Fruit fly (Drosophila melanogaster) whole organism, embryonic: ENCODE results near the gene cher.

Experiments
- Ada2b ChIP-seq: fragments of 200-800 bp; sonication (Bioruptor generic); IDR thresholded peaks from 2 replicates; pipeline ENCODE4 v1.3.6; 2022; ENCODE audit warnings: missing biosample characterization, missing genetic modification characterization
- Atf6 ChIP-seq: fragments of 200-800 bp; sonication (Bioruptor generic); IDR thresholded peaks from 2 replicates; pipeline ENCODE4 v1.3.6; 2022; ENCODE audit warnings: missing biosample characterization, missing genetic modification characterization
- Bdp1 ChIP-seq: fragments of 200-800 bp; sonication (Bioruptor generic); optimal IDR thresholded peaks from 3 replicates; lab custom pipeline; 2016; ENCODE audit warnings: missing biosample characterization, missing genetic modification characterization
- C15 ChIP-seq: fragments of 200-800 bp; sonication (Bioruptor generic); IDR thresholded peaks from 3 replicates; pipeline ENCODE4 v1.3.6; 2022; ENCODE audit warnings: missing biosample characterization, missing genetic modification characterization
- CG10654 ChIP-seq: fragments of 200-800 bp; sonication (Bioruptor generic); optimal IDR thresholded peaks from 2 replicates; lab custom pipeline; 2016; ENCODE audit warnings: missing biosample characterization, missing genetic modification characterization
- CG11696 ChIP-seq: fragments of 200-800 bp; sonication (Bioruptor generic); IDR thresholded peaks from 2 replicates; pipeline ENCODE4 v1.3.6; 2022; ENCODE audit warnings: missing biosample characterization, missing genetic modification characterization
- CG12299 ChIP-seq: fragments of 200-800 bp; sonication (Bioruptor generic); optimal IDR thresholded peaks from 2 replicates; lab custom pipeline; 2018; ENCODE audit warnings: missing biosample characterization, mild to moderate bottlenecking, missing genetic modification characterization
- CG1233 ChIP-seq: fragments of 200-800 bp; sonication (Bioruptor generic); optimal IDR thresholded peaks from 4 replicates; lab custom pipeline; 2018; ENCODE audit warnings: missing biosample characterization, mild to moderate bottlenecking, missing genetic modification characterization
- CG14965 ChIP-seq: fragments of 200-800 bp; sonication (Bioruptor generic); optimal IDR thresholded peaks from 2 replicates; lab custom pipeline; 2016; ENCODE audit warnings: missing biosample characterization, missing genetic modification characterization, borderline replicate concordance
- CG15011 ChIP-seq: fragments of 200-800 bp; sonication (Bioruptor generic); optimal IDR thresholded peaks from 3 replicates; lab custom pipeline; 2018; ENCODE audit warnings: missing biosample characterization, mild to moderate bottlenecking, missing genetic modification characterization
- CG15479 ChIP-seq: fragments of 200-800 bp; sonication (Bioruptor generic); optimal IDR thresholded peaks from 3 replicates; lab custom pipeline; 2019; ENCODE audit warnings: missing biosample characterization, mild to moderate bottlenecking, missing genetic modification characterization, moderate library complexity
- CG15514 ChIP-seq: fragments of 200-800 bp; sonication (Bioruptor generic); optimal IDR thresholded peaks from 3 replicates; lab custom pipeline; 2017; ENCODE audit warnings: missing biosample characterization, missing genetic modification characterization, mild to moderate bottlenecking, moderate library complexity, missing genetic modification reagents
- CG16863 ChIP-seq: fragments of 200-800 bp; sonication (Bioruptor generic); optimal IDR thresholded peaks from 3 replicates; lab custom pipeline; 2016; ENCODE audit warnings: missing biosample characterization, missing genetic modification characterization
- CG17385 ChIP-seq: fragments of 200-800 bp; sonication (Bioruptor generic); optimal IDR thresholded peaks from 3 replicates; lab custom pipeline; 2018; ENCODE audit warnings: missing biosample characterization, mild to moderate bottlenecking, missing genetic modification characterization
- CG17802 ChIP-seq: fragments of 200-800 bp; sonication (Bioruptor generic); optimal IDR thresholded peaks from 2 replicates; lab custom pipeline; 2018; ENCODE audit warnings: missing biosample characterization, mild to moderate bottlenecking, missing genetic modification characterization, moderate library complexity
- CG17829 ChIP-seq: fragments of 200-800 bp; optimal IDR thresholded peaks from 2 replicates; lab custom pipeline; 2019; ENCODE audit warnings: missing biosample characterization, mild to moderate bottlenecking, missing genetic modification characterization, moderate library complexity
- CG18262 ChIP-seq: fragments of 200-800 bp; optimal IDR thresholded peaks from 3 replicates; lab custom pipeline; 2019; ENCODE audit warnings: missing biosample characterization, mild to moderate bottlenecking, missing genetic modification characterization, moderate library complexity
- CG2678 ChIP-seq: fragments of 200-800 bp; sonication (Bioruptor generic); optimal IDR thresholded peaks from 3 replicates; lab custom pipeline; 2019; ENCODE audit warnings: missing biosample characterization, mild to moderate bottlenecking, missing genetic modification characterization, moderate library complexity
- CG3065 ChIP-seq: fragments of 200-800 bp; sonication (Bioruptor generic); optimal IDR thresholded peaks from 2 replicates; lab custom pipeline; 2016; ENCODE audit warnings: missing biosample characterization, missing genetic modification characterization
- CG34224 ChIP-seq: fragments of 200-800 bp; sonication (Bioruptor generic); IDR thresholded peaks from 3 replicates; pipeline ENCODE4 v1.3.6; 2022; ENCODE audit warnings: missing biosample characterization, missing genetic modification characterization; ENCODE audit not compliant: partially characterized antibody
- CG3847 ChIP-seq: fragments of 200-800 bp; sonication (Bioruptor generic); IDR thresholded peaks from 2 replicates; pipeline ENCODE4 v1.3.6; 2022; ENCODE audit warnings: missing biosample characterization, missing genetic modification characterization
- CG4707 ChIP-seq: fragments of 200-800 bp; sonication (Bioruptor generic); optimal IDR thresholded peaks from 2 replicates; lab custom pipeline; 2018; ENCODE audit warnings: missing biosample characterization, mild to moderate bottlenecking, missing genetic modification characterization, moderate library complexity
- CG5245 ChIP-seq: fragments of 200-800 bp; sonication (Bioruptor generic); optimal IDR thresholded peaks from 3 replicates; lab custom pipeline; 2016; ENCODE audit warnings: missing biosample characterization, missing genetic modification characterization
- CG5953 ChIP-seq: fragments of 200-800 bp; sonication (Bioruptor generic); IDR thresholded peaks from 2 replicates; pipeline ENCODE4 v1.3.6; 2022; ENCODE audit warnings: missing biosample characterization, missing genetic modification characterization
- CG7271 ChIP-seq: fragments of 200-800 bp; sonication (Bioruptor generic); optimal IDR thresholded peaks from 2 replicates; lab custom pipeline; 2018; ENCODE audit warnings: missing biosample characterization, mild to moderate bottlenecking, missing genetic modification characterization, moderate library complexity
- CG7745 ChIP-seq: fragments of 200-800 bp; sonication (Bioruptor generic); optimal IDR thresholded peaks from 2 replicates; lab custom pipeline; 2018; ENCODE audit warnings: missing biosample characterization, mild to moderate bottlenecking, missing genetic modification characterization, moderate library complexity
- CG9215 ChIP-seq: fragments of 200-800 bp; sonication (Bioruptor generic); IDR thresholded peaks from 2 replicates; pipeline ENCODE4 v1.3.6; 2022; ENCODE audit warnings: missing biosample characterization, missing genetic modification characterization
- CoRest ChIP-seq: fragments of 200-800 bp; sonication (Bioruptor generic); optimal IDR thresholded peaks from 3 replicates; lab custom pipeline; 2018; ENCODE audit warnings: missing biosample characterization, mild to moderate bottlenecking, missing genetic modification characterization, moderate library complexity
- E2f1 ChIP-seq: fragments of 200-800 bp; sonication (Bioruptor generic); IDR thresholded peaks from 2 replicates; pipeline ENCODE4 v1.3.6; 2022; ENCODE audit warnings: missing biosample characterization, missing genetic modification characterization
- GATAe ChIP-seq: fragments of 200-800 bp; sonication (Bioruptor generic); conservative IDR thresholded peaks from 2 replicates; pipeline ENCODE4 v1.3.6; 2022; ENCODE audit warnings: missing biosample characterization, missing genetic modification characterization
- HLH4C ChIP-seq: fragments of 200-800 bp; sonication (Bioruptor generic); IDR thresholded peaks from 3 replicates; pipeline ENCODE4 v1.3.6; 2022; ENCODE audit warnings: missing biosample characterization, missing genetic modification characterization; ENCODE audit not compliant: partially characterized antibody
- Lpt ChIP-seq: fragments of >200 bp; optimal IDR thresholded peaks from 2 replicates; lab custom pipeline; 2018; ENCODE audit warnings: missing biosample characterization, missing genetic modification characterization
- NC2β ChIP-seq: fragments of 200-800 bp; sonication (Bioruptor generic); optimal IDR thresholded peaks from 2 replicates; lab custom pipeline; 2016; ENCODE audit warnings: missing biosample characterization, missing genetic modification characterization
- Nf-YA ChIP-seq: fragments of 200-800 bp; sonication (Bioruptor generic); IDR thresholded peaks from 2 replicates; pipeline ENCODE4 v1.3.6; 2022; ENCODE audit warnings: missing biosample characterization, missing genetic modification characterization
- Nf-YB ChIP-seq: fragments of 200-800 bp; sonication (Bioruptor generic); optimal IDR thresholded peaks from 3 replicates; lab custom pipeline; 2019; ENCODE audit warnings: missing biosample characterization, mild to moderate bottlenecking, missing genetic modification characterization, moderate library complexity
- Pdp1 ChIP-seq, 2 experiments: fragments of 200-800 bp; sonication (Bioruptor generic); optimal IDR thresholded peaks; 3 replicates each; lab custom pipeline; 2016; ENCODE audit warnings: missing biosample characterization in 2 of 2, missing genetic modification characterization in 2 of 2, mild to moderate bottlenecking in 1 of 2, moderate library complexity in 1 of 2
- Rx ChIP-seq: fragments of 200-800 bp; sonication (Bioruptor generic); IDR thresholded peaks from 2 replicates; pipeline ENCODE4 v1.3.6; 2022; ENCODE audit warnings: missing biosample characterization, missing genetic modification characterization
- ap ChIP-seq: fragments of 200-800 bp; sonication (Bioruptor generic); IDR thresholded peaks from 2 replicates; pipeline ENCODE4 v1.3.6; 2022; ENCODE audit warnings: missing biosample characterization, missing genetic modification characterization
- ase ChIP-seq: fragments of 200-800 bp; sonication (Bioruptor generic); IDR thresholded peaks from 3 replicates; pipeline ENCODE4 v1.3.6; 2022; ENCODE audit warnings: missing biosample characterization, missing genetic modification characterization
- br ChIP-seq: fragments of >200 bp; optimal IDR thresholded peaks from 2 replicates; lab custom pipeline; 2017
- cas ChIP-seq: fragments of 200-800 bp; sonication (Bioruptor generic); IDR thresholded peaks from 2 replicates; pipeline ENCODE4 v1.3.6; 2022; ENCODE audit warnings: missing biosample characterization, missing genetic modification characterization
- cwo ChIP-seq: fragments of 200-800 bp; sonication (Bioruptor generic); optimal IDR thresholded peaks from 3 replicates; lab custom pipeline; 2017; ENCODE audit warnings: missing biosample characterization, missing genetic modification characterization, mild to moderate bottlenecking, moderate library complexity, missing genetic modification reagents
- dysf ChIP-seq: fragments of 200-800 bp; sonication (Bioruptor generic); IDR thresholded peaks from 3 replicates; pipeline ENCODE4 v1.3.6; 2022; ENCODE audit warnings: missing biosample characterization, missing genetic modification characterization
- eve ChIP-seq, 2 experiments: fragments of >200 bp; optimal IDR thresholded peaks; 2 replicates each; lab custom pipeline; 2017; ENCODE audit warnings: missing biosample characterization in 2 of 2, missing genetic modification characterization in 2 of 2
- gfzf ChIP-seq: fragments of 200-800 bp; sonication (Bioruptor generic); optimal IDR thresholded peaks from 2 replicates; lab custom pipeline; 2016; ENCODE audit warnings: missing biosample characterization, mild to moderate bottlenecking, missing genetic modification characterization, moderate library complexity
- grn ChIP-seq: fragments of 200-800 bp; sonication (Bioruptor generic); optimal IDR thresholded peaks from 3 replicates; lab custom pipeline; 2017; ENCODE audit warnings: missing biosample characterization, missing genetic modification characterization
- klu ChIP-seq: fragments of 200-800 bp; sonication (Bioruptor generic); IDR thresholded peaks from 2 replicates; pipeline ENCODE4 v1.3.6; 2022; ENCODE audit warnings: missing biosample characterization, missing genetic modification characterization
- lilli ChIP-seq: fragments of 200-800 bp; sonication (Bioruptor generic); optimal IDR thresholded peaks from 3 replicates; lab custom pipeline; 2016; ENCODE audit warnings: missing biosample characterization, missing genetic modification characterization
- mld ChIP-seq: fragments of 200-800 bp; sonication (Bioruptor generic); IDR thresholded peaks from 3 replicates; pipeline ENCODE4 v1.3.6; 2022; ENCODE audit warnings: missing biosample characterization, missing genetic modification characterization; ENCODE audit not compliant: partially characterized antibody
- odd ChIP-seq: fragments of 200-800 bp; sonication (Bioruptor generic); optimal IDR thresholded peaks from 2 replicates; lab custom pipeline; 2017; ENCODE audit warnings: missing biosample characterization, mild to moderate bottlenecking, missing genetic modification characterization
- salm ChIP-seq: fragments of 200-800 bp; sonication (Bioruptor generic); optimal IDR thresholded peaks from 2 replicates; lab custom pipeline; 2018; ENCODE audit warnings: missing biosample characterization, mild to moderate bottlenecking, missing genetic modification characterization
- usp ChIP-seq: fragments of >200 bp; optimal IDR thresholded peaks from 2 replicates; lab custom pipeline; 2017; ENCODE audit warnings: missing biosample characterization, missing genetic modification characterization

Gene cher

dm6 chr3R:17060809-17061394 is 64.3 kb downstream of the cher start (continued):
- TF ChIP-seq Atf6 (GFP tag; lab: Robert Waterston, UW) (no peak), usp (GFP tag; lab: Kevin White, UChicago) (no peak), CG3065 (GFP tag; lab: Kevin White, UChicago) (no peak), CG34224 (GFP tag; lab: Robert Waterston, UW) (no peak), GATAe (GFP tag; lab: Robert Waterston, UW) (peak; percentile 71), CG15011 (GFP tag; lab: Kevin White, UChicago) (no peak), Nf-YA (GFP tag; lab: Robert Waterston, UW) (no peak), Pdp1 (GFP tag; optimal IDR thresholded peaks at IDR 0.05; lab: Kevin White, UChicago) (peak in 1 of 2 experiments; percentile 58), Ada2b (GFP tag; lab: Robert Waterston, UW) (no peak), CG5953 (GFP tag; lab: Robert Waterston, UW) (no peak), odd (GFP tag; lab: Kevin White, UChicago) (no peak), klu (GFP tag; lab: Robert Waterston, UW) (no peak), NC2β (no peak), CG17829 (tag; lab: Kevin White, UChicago) (no peak), br (lab: Kevin White, UChicago) (no peak), Lpt (GFP tag; lab: Kevin White, UChicago) (no peak), CG7271 (tag; lab: Kevin White, UChicago) (no peak), cas (no peak), Rx (no peak), grn (GFP tag; lab: Kevin White, UChicago) (peak; percentile 15), C15 (GFP tag; lab: Robert Waterston, UW) (no peak), HLH4C (GFP tag; lab: Robert Waterston, UW) (no peak), CG12299 (no peak), CG7745 (tag; lab: Kevin White, UChicago) (no peak), CG18262 (no peak), mld (GFP tag; lab: Robert Waterston, UW) (no peak), CG17802 (tag; lab: Kevin White, UChicago) (no peak), lilli (GFP tag; lab: Kevin White, UChicago) (no peak), cwo (GFP tag; lab: Kevin White, UChicago) (peak; percentile 45), CG1233 (GFP tag; lab: Kevin White, UChicago) (no peak)

- TF ChIP-seq Nf-YB (GFP tag; lab: Kevin White, UChicago) (peak; percentile 30), CG10654 (GFP tag; lab: Kevin White, UChicago) (peak; percentile 46), CoRest (tag; lab: Kevin White, UChicago) (peak; percentile 67), gfzf (GFP tag; lab: Kevin White, UChicago) (no peak), Bdp1 (GFP tag; lab: Kevin White, UChicago) (no peak), CG11696 (no peak), CG15514 (no peak), CG9215 (0 out of 2 replicates have a peak, but pooled peaks have one; percentile 17), CG14965 (GFP tag; lab: Kevin White, UChicago) (no peak), ase (no peak), CG2678 (tag; lab: Kevin White, UChicago) (peak; percentile 72), dysf (GFP tag; lab: Robert Waterston, UW) (no peak), E2f1 (GFP tag; lab: Robert Waterston, UW) (no peak), CG15479 (GFP tag; lab: Kevin White, UChicago) (no peak), CG5245 (no peak), salm (tag; lab: Kevin White, UChicago) (no peak), ap (no peak), eve (GFP tag; optimal IDR thresholded peaks at IDR 0.05; lab: Kevin White, UChicago) (peak in 1 of 2 experiments; percentile 68), CG16863 (GFP tag; lab: Kevin White, UChicago) (peak; percentile 44), CG4707 (GFP tag; lab: Kevin White, UChicago) (no peak), CG17385 (GFP tag; lab: Kevin White, UChicago) (peak; percentile 50), CG3847 (GFP tag; lab: Robert Waterston, UW) (no peak)
Measured at dm6 chr3R:17060244-17060664, 64.9 kb downstream of the cher start.
